Worm (Caenorhabditis elegans) whole organism, L4/young adult: ENCODE data around the gene F46C5.4.

Experiments used
- W03F9.2 ChIP-seq: fragments of 150-350 bp; optimal IDR thresholded peaks from 2 replicates; lab custom pipeline; 2014; ENCODE audit warnings: missing biosample characterization, missing genetic modification characterization
- him-1 ChIP-seq: sonication (generic microtip); optimal IDR thresholded peaks from 2 replicates; lab custom pipeline; 2016; ENCODE audit warnings: missing genotype, missing genetic modification reagents, missing genetic modification characterization, missing compliant biosample characterization

DNA sequence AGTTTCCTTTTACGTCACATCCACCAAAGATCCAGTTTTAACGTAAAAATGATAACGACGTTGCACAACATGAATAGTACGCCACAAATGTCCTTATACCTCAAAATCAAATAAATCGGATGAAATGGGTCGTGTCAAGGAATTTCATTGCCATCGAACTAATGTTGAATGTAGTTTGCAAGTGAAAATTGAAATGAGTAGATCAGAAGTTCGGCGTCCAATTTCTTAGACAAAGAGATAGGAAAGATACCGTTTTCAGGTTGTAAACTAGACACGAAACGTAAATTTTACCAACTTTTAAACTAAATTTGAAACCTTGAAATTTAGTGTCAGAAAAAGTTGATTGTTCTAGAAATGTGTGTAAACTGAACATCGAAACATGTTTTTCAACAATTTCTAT, 19.0 kb downstream of the F46C5.4 start:
- no peak for TF ChIP-seq him-1 (tag; lab: Kevin White, UChicago)
- no peak for TF ChIP-seq W03F9.2 (tag; lab: Kevin White, UChicago)
